Worm (Caenorhabditis elegans) whole organism, L4 larva: ENCODE measurements around the gene ipla-5.

ENCODE experiments used
- F26F4.8 ChIP-seq: fragments of 200-800 bp; sonication (Bioruptor generic); conservative IDR thresholded peaks from 2 replicates; pipeline ENCODE4 v1.3.6; 2022; ENCODE audit warnings: missing genetic modification characterization, missing compliant biosample characterization
- T20F7.1 ChIP-seq: fragments of 200-800 bp; sonication (Bioruptor generic); optimal IDR thresholded peaks from 2 replicates; lab custom pipeline; 2018; ENCODE audit warnings: mild to moderate bottlenecking, missing genetic modification characterization, missing compliant biosample characterization
- Y48G9A.11 ChIP-seq: fragments of 200-800 bp; sonication (Bioruptor generic); IDR thresholded peaks from 2 replicates; pipeline ENCODE4 v1.3.6; 2022; ENCODE audit warnings: missing genetic modification reagents, missing genetic modification characterization, missing compliant biosample characterization
- Y75B8A.6 ChIP-seq: fragments of 200-800 bp; sonication (Bioruptor generic); IDR thresholded peaks from 2 replicates; pipeline ENCODE4 v1.3.6; 2022; ENCODE audit warnings: missing genetic modification reagents, missing genetic modification characterization, missing compliant biosample characterization
- ama-1 ChIP-seq: fragments of 150-350 bp; optimal IDR thresholded peaks from 2 replicates; lab custom pipeline; 2014; ENCODE audit warnings: inconsistent platforms, mixed read lengths
- arid-1 ChIP-seq: fragments of 200-800 bp; sonication (Bioruptor generic); conservative IDR thresholded peaks from 2 replicates; pipeline ENCODE4 v1.3.6; 2022; ENCODE audit warnings: missing genetic modification reagents, missing genetic modification characterization, missing compliant biosample characterization
- ceh-20 ChIP-seq: fragments of 200-800 bp; sonication (Bioruptor generic); IDR thresholded peaks from 2 replicates; pipeline ENCODE4 v1.3.6; 2022; ENCODE audit warnings: missing genetic modification reagents, missing genetic modification characterization, missing compliant biosample characterization
- ctbp-1 ChIP-seq: fragments of 200-800 bp; sonication (Bioruptor generic); IDR thresholded peaks from 2 replicates; pipeline ENCODE4 v1.3.6; 2022; ENCODE audit warnings: missing genetic modification reagents, missing genetic modification characterization, missing compliant biosample characterization
- daf-12 ChIP-seq: fragments of 150-350 bp; optimal IDR thresholded peaks from 2 replicates; lab custom pipeline; 2014; ENCODE audit warnings: missing biosample characterization, missing genetic modification reagents, missing genetic modification characterization
- daf-16 ChIP-seq, 3 experiments: sonication (generic microtip); optimal IDR thresholded peaks; 2 replicates each; lab custom pipeline; 2016 to 2017; ENCODE audit warnings: missing genetic modification characterization in 3 of 3, missing genetic modification reagents in 3 of 3, mild to moderate bottlenecking in 2 of 3, missing compliant biosample characterization in 2 of 3, missing biosample characterization in 1 of 3, moderate library complexity in 1 of 3
- dmd-6 ChIP-seq: fragments of 200-800 bp; sonication (Bioruptor generic); IDR thresholded peaks from 2 replicates; pipeline ENCODE4 v1.3.6; 2022; ENCODE audit warnings: missing genetic modification reagents, missing genetic modification characterization, missing compliant biosample characterization
- dmd-9 ChIP-seq: fragments of 200-800 bp; sonication (Bioruptor generic); IDR thresholded peaks from 2 replicates; pipeline ENCODE4 v1.3.6; 2022; ENCODE audit warnings: missing genetic modification reagents, missing genetic modification characterization, missing compliant biosample characterization
- dve-1 ChIP-seq: sonication (generic microtip); optimal IDR thresholded peaks from 2 replicates; lab custom pipeline; 2017; ENCODE audit warnings: antibody characterized with exemption, mild to moderate bottlenecking, missing genetic modification characterization, missing compliant biosample characterization; ENCODE audit not compliant: insufficient read depth
- fkh-10 ChIP-seq: fragments of 150-350 bp; optimal IDR thresholded peaks from 2 replicates; lab custom pipeline; 2014; ENCODE audit warnings: missing biosample characterization, missing genetic modification reagents, missing genetic modification characterization
- fos-1 ChIP-seq: fragments of 150-350 bp; optimal IDR thresholded peaks from 2 replicates; lab custom pipeline; 2014; ENCODE audit warnings: missing biosample characterization, missing genetic modification characterization
- gei-8 ChIP-seq: fragments of 200-800 bp; sonication (Bioruptor generic); optimal IDR thresholded peaks from 2 replicates; lab custom pipeline; 2018; ENCODE audit warnings: mild to moderate bottlenecking, missing genetic modification characterization, missing compliant biosample characterization
- hif-1 ChIP-seq, 2 experiments: sonication (generic microtip); optimal IDR thresholded peaks; 2 replicates each; lab custom pipeline; 2016 to 2017; ENCODE audit warnings: missing compliant biosample characterization in 2 of 2, missing genetic modification characterization in 2 of 2, missing genetic modification reagents in 2 of 2, missing genotype in 2 of 2, mild to moderate bottlenecking in 1 of 2
- hlh-11 ChIP-seq: fragments of 200-800 bp; sonication (Bioruptor generic); optimal IDR thresholded peaks from 2 replicates; lab custom pipeline; 2018; ENCODE audit warnings: mild to moderate bottlenecking, missing genetic modification characterization, missing compliant biosample characterization
- hlh-30 ChIP-seq: sonication (generic microtip); optimal IDR thresholded peaks from 2 replicates; lab custom pipeline; 2017; ENCODE audit warnings: antibody characterized with exemption, mild to moderate bottlenecking, missing genetic modification characterization, missing compliant biosample characterization; ENCODE audit not compliant: insufficient read depth
- jun-1 ChIP-seq: fragments of 150-350 bp; optimal IDR thresholded peaks from 2 replicates; lab custom pipeline; 2014; ENCODE audit warnings: missing biosample characterization, missing genetic modification reagents, missing genetic modification characterization
- lim-7 ChIP-seq: fragments of 200-800 bp; sonication (Bioruptor generic); IDR thresholded peaks from 2 replicates; pipeline ENCODE4 v1.3.6; 2022; ENCODE audit warnings: missing genetic modification characterization, missing compliant biosample characterization
- lin-1 ChIP-seq: fragments of 200-800 bp; sonication (Bioruptor generic); IDR thresholded peaks from 2 replicates; pipeline ENCODE4 v1.3.6; 2022; ENCODE audit warnings: missing genetic modification reagents, missing genetic modification characterization, missing compliant biosample characterization
- lin-13 ChIP-seq: fragments of 150-350 bp; optimal IDR thresholded peaks from 2 replicates; lab custom pipeline; 2014; ENCODE audit warnings: missing biosample characterization, missing genetic modification reagents, missing genetic modification characterization
- lsy-2 ChIP-seq, 2 experiments: fragments of 150-350 bp in 1 of 2; sonication (generic microtip) in 1 of 2; optimal IDR thresholded peaks; 2 replicates each; lab custom pipeline; 2014 to 2017; ENCODE audit warnings: missing biosample characterization in 2 of 2, missing genetic modification characterization in 2 of 2
- madf-9 ChIP-seq: fragments of 200-800 bp; sonication (Bioruptor generic); conservative IDR thresholded peaks from 2 replicates; pipeline ENCODE4 v1.3.6; 2022; ENCODE audit warnings: missing genetic modification reagents, missing genetic modification characterization, missing compliant biosample characterization
- mdl-1 ChIP-seq, 2 experiments: fragments of 150-350 bp in 1 of 2; sonication (generic microtip) in 1 of 2; optimal IDR thresholded peaks; 2 replicates each; lab custom pipeline; 2014 to 2017; ENCODE audit warnings: missing biosample characterization in 2 of 2, missing genetic modification characterization in 2 of 2
- mes-2 ChIP-seq: sonication (generic microtip); optimal IDR thresholded peaks from 2 replicates; lab custom pipeline; 2016; ENCODE audit warnings: missing genotype, mild to moderate bottlenecking, missing genetic modification characterization, missing compliant biosample characterization; ENCODE audit not compliant: poor library complexity, severe bottlenecking
- nhr-28 ChIP-seq: fragments of 150-350 bp; optimal IDR thresholded peaks from 2 replicates; lab custom pipeline; 2014; ENCODE audit warnings: missing biosample characterization, missing genetic modification characterization
- nhr-48 ChIP-seq: sonication (generic microtip); optimal IDR thresholded peaks from 2 replicates; lab custom pipeline; 2016; ENCODE audit warnings: mild to moderate bottlenecking, missing genetic modification characterization, missing compliant biosample characterization
- nhr-6 ChIP-seq: fragments of 150-350 bp; optimal IDR thresholded peaks from 2 replicates; lab custom pipeline; 2014; ENCODE audit warnings: missing biosample characterization, missing genetic modification characterization
- nhr-77 ChIP-seq: fragments of 150-350 bp; optimal IDR thresholded peaks from 2 replicates; lab custom pipeline; 2014; ENCODE audit warnings: missing biosample characterization, missing genetic modification characterization
- php-3 ChIP-seq: fragments of 200-800 bp; sonication (Bioruptor generic); IDR thresholded peaks from 2 replicates; pipeline ENCODE4 v1.3.6; 2022; ENCODE audit warnings: missing genetic modification reagents, missing genetic modification characterization, missing compliant biosample characterization
- pqm-1 ChIP-seq: sonication (generic microtip); optimal IDR thresholded peaks from 2 replicates; lab custom pipeline; 2017; ENCODE audit warnings: missing biosample characterization, missing genetic modification characterization
- rbr-2 ChIP-seq: sonication (generic microtip); optimal IDR thresholded peaks from 2 replicates; lab custom pipeline; 2016; ENCODE audit warnings: missing genotype, missing genetic modification characterization, missing compliant biosample characterization
- sdz-12 ChIP-seq: fragments of 200-800 bp; sonication (Bioruptor generic); optimal IDR thresholded peaks from 2 replicates; lab custom pipeline; 2018; ENCODE audit warnings: mild to moderate bottlenecking, missing genetic modification characterization, missing compliant biosample characterization
- set-16 ChIP-seq: fragments of 200-800 bp; sonication (Bioruptor generic); IDR thresholded peaks from 2 replicates; pipeline ENCODE4 v1.3.6; 2022; ENCODE audit warnings: missing genetic modification reagents, missing genetic modification characterization, missing compliant biosample characterization
- skn-1 ChIP-seq: fragments of 150-350 bp; optimal IDR thresholded peaks from 2 replicates; lab custom pipeline; 2014; ENCODE audit warnings: missing biosample characterization, missing genetic modification characterization
- snpc-4 ChIP-seq: fragments of 150-350 bp; optimal IDR thresholded peaks from 2 replicates; lab custom pipeline; 2014; ENCODE audit warnings: missing biosample characterization, missing genetic modification characterization
- tra-1 ChIP-seq: fragments of 200-800 bp; sonication (Bioruptor generic); IDR thresholded peaks from 2 replicates; pipeline ENCODE4 v1.3.6; 2022; ENCODE audit warnings: missing genetic modification reagents, missing genetic modification characterization, missing compliant biosample characterization

ipla-5 gene

ce11 chrIV:8729636-8730035 is 14.6 kb downstream of the ipla-5 start (continued):
- TF ChIP-seq lin-13, result no peak
- TF ChIP-seq nhr-6 (tag; lab: Kevin White, UChicago), result no peak
- peak; percentile 71 for TF ChIP-seq pqm-1 (tag; lab: Kevin White, UChicago)
- TF ChIP-seq madf-9, result no peak
- no peak for TF ChIP-seq ctbp-1 (GFP tag; lab: Robert Waterston, UW)
- TF ChIP-seq arid-1 (GFP tag; lab: Robert Waterston, UW), result no peak
- TF ChIP-seq Y75B8A.6, result no peak
- TF ChIP-seq dmd-9 (GFP tag; lab: Robert Waterston, UW), result no peak
- peak; percentile 53; the same call in 1 of the 2 replicates for TF ChIP-seq tra-1 (GFP tag; lab: Robert Waterston, UW)
- no peak for TF ChIP-seq daf-12 (tag; lab: Kevin White, UChicago)
- TF ChIP-seq dmd-6, result peak; percentile 83

DNA sequence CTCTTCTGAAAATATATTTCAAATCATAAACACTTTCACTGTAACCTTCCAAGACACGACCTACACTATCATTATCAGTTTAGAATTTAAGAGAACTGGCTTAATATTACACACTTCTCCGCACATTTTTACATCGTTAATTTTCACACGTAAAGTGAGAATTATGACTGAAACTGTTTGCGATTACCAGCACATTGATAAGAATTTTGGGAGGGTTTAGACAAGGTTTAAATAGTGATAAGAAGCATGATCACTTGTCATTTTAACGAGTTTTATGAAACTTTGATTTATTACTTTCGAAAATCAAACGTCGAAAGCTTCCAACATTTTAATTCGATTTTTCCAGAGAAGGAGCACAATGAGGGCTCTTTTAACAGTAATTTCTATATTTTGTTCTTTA is 15.4 kb downstream of the ipla-5 start, which contains the start of gene F21D5.3:
TSS of gene F21D5.3 (plus strand) at position 347 of the 400 bp plus-strand sequence.
- TF ChIP-seq rbr-2 (tag; lab: Kevin White, UChicago) (no peak), skn-1 (tag; lab: Kevin White, UChicago) (no peak), gei-8 (GFP tag; lab: Kevin White, UChicago) (no peak), jun-1 (tag; lab: Kevin White, UChicago) (no peak), ceh-20 (GFP tag; lab: Robert Waterston, UW) (peak; percentile 71; the same call in 1 of the 2 replicates), daf-16 (GFP tag; optimal IDR thresholded peaks at IDR 0.05; lab: Kevin White, UChicago) (no peak), daf-16 (tag; optimal IDR thresholded peaks at IDR 0.05; lab: Kevin White, UChicago) (peak; percentile 67), lin-1 (GFP tag; lab: Robert Waterston, UW) (peak; percentile 47; the same call in 1 of the 2 replicates), lsy-2 (tag; optimal IDR thresholded peaks at IDR 0.05; lab: Kevin White, UChicago) (no peak), set-16 (GFP tag; lab: Robert Waterston, UW) (no peak), lim-7 (GFP tag; lab: Robert Waterston, UW) (no peak), snpc-4 (no peak), F26F4.8 (GFP tag; lab: Robert Waterston, UW) (no peak), php-3 (GFP tag; lab: Robert Waterston, UW) (peak; percentile 79), sdz-12 (GFP tag; lab: Kevin White, UChicago) (no peak), nhr-28 (peak; percentile 60), hif-1 (tag; optimal IDR thresholded peaks at IDR 0.05; lab: Kevin White, UChicago) (peak in 1 of 2 experiments; percentile 42), nhr-48 (tag; lab: Kevin White, UChicago) (no peak), nhr-77 (tag; lab: Kevin White, UChicago) (peak; percentile 67), T20F7.1 (GFP tag; lab: Kevin White, UChicago) (peak; percentile 47), dve-1 (tag; lab: Kevin White, UChicago) (peak; percentile 63), fos-1 (tag; lab: Kevin White, UChicago) (no peak), tra-1 (GFP tag; lab: Robert Waterston, UW) (peak; percentile 60; the same call in 1 of the 2 replicates), hlh-11 (tag; lab: Kevin White, UChicago) (peak; percentile 47), pqm-1 (tag; lab: Kevin White, UChicago) (peak; percentile 96), dmd-6 (peak; percentile 68)
- TF ChIP-seq, all 104 proteins: peak for 13

- peak in 1 of 2 experiments; percentile 32 for TF ChIP-seq lsy-2 (tag; optimal IDR thresholded peaks at IDR 0.05; lab: Kevin White, UChicago)
- TF ChIP-seq Y48G9A.11, result no peak
- TF ChIP-seq hlh-30 (tag; lab: Kevin White, UChicago), result peak; percentile 10
- peak; percentile 5 for TF ChIP-seq nhr-28
- no peak for TF ChIP-seq ama-1 (lab: Kevin White, UChicago)
- TF ChIP-seq nhr-6 (tag; lab: Kevin White, UChicago), result no peak
- no peak for TF ChIP-seq sdz-12 (GFP tag; lab: Kevin White, UChicago)
- no peak for TF ChIP-seq mdl-1 (tag; optimal IDR thresholded peaks at IDR 0.05; lab: Kevin White, UChicago)
- no peak for TF ChIP-seq fkh-10 (GFP tag; lab: Kevin White, UChicago)
- TF ChIP-seq mes-2 (tag; lab: Kevin White, UChicago), result peak; percentile 27
- TF ChIP-seq, all 104 proteins: peak for 4
These were observed 22.3 kb downstream of the ipla-5 start for ce11 chrIV:8737354-8737753.
